Worm (Caenorhabditis elegans) whole organism, L3 larva: ENCODE results near the gene sri-61.

ENCODE experiments used
- R02D3.7 ChIP-seq: fragments of 150-350 bp; optimal IDR thresholded peaks from 2 replicates; lab custom pipeline; 2014; ENCODE audit warnings: missing biosample characterization, missing genetic modification characterization
- aly-2 ChIP-seq: fragments of 150-350 bp; optimal IDR thresholded peaks from 2 replicates; lab custom pipeline; 2014; ENCODE audit warnings: missing biosample characterization, missing genetic modification characterization
- ceh-28 ChIP-seq: fragments of 150-350 bp; optimal IDR thresholded peaks from 2 replicates; lab custom pipeline; 2014; ENCODE audit warnings: missing biosample characterization, missing genetic modification reagents, missing genetic modification characterization
- ceh-82 ChIP-seq: fragments of 150-350 bp; optimal IDR thresholded peaks from 2 replicates; lab custom pipeline; 2014; ENCODE audit warnings: missing biosample characterization, missing genetic modification characterization
- ceh-9 ChIP-seq: sonication (generic microtip); optimal IDR thresholded peaks from 2 replicates; lab custom pipeline; 2018; ENCODE audit warnings: missing biosample characterization, missing genetic modification characterization
- daf-12 ChIP-seq: fragments of 150-350 bp; optimal IDR thresholded peaks from 2 replicates; lab custom pipeline; 2014; ENCODE audit warnings: missing biosample characterization, missing genetic modification reagents, missing genetic modification characterization
- egl-5 ChIP-seq: fragments of 150-350 bp; optimal IDR thresholded peaks from 2 replicates; lab custom pipeline; 2017; ENCODE audit warnings: missing biosample characterization, missing genetic modification reagents, missing genetic modification characterization, inconsistent platforms
- elt-1 ChIP-seq: fragments of 150-350 bp; optimal IDR thresholded peaks from 2 replicates; lab custom pipeline; 2014; ENCODE audit warnings: missing biosample characterization, missing genetic modification characterization
- elt-2 ChIP-seq: sonication (generic microtip); optimal IDR thresholded peaks from 2 replicates; lab custom pipeline; 2016; ENCODE audit warnings: missing genetic modification reagents, mild to moderate bottlenecking, missing genetic modification characterization, missing compliant biosample characterization
- eor-1 ChIP-seq, 2 experiments: fragments of 150-350 bp; optimal IDR thresholded peaks; 2 replicates each; lab custom pipeline; 2014 to 2018; ENCODE audit warnings: missing biosample characterization in 2 of 2, missing genetic modification characterization in 2 of 2
- fkh-10 ChIP-seq: sonication (generic microtip); optimal IDR thresholded peaks from 2 replicates; lab custom pipeline; 2017; ENCODE audit warnings: missing biosample characterization, missing genetic modification reagents, missing genetic modification characterization
- fkh-2 ChIP-seq: fragments of 150-350 bp; optimal IDR thresholded peaks from 2 replicates; lab custom pipeline; 2014; ENCODE audit warnings: missing biosample characterization, missing genetic modification reagents, missing genetic modification characterization
- fos-1 ChIP-seq: fragments of 150-350 bp; optimal IDR thresholded peaks from 2 replicates; lab custom pipeline; 2014; ENCODE audit warnings: missing biosample characterization, missing genetic modification characterization
- hmg-11 ChIP-seq: sonication (generic microtip); optimal IDR thresholded peaks from 2 replicates; lab custom pipeline; 2016; ENCODE audit warnings: missing genetic modification characterization, missing compliant biosample characterization
- jun-1 ChIP-seq: fragments of 150-350 bp; optimal IDR thresholded peaks from 2 replicates; lab custom pipeline; 2014; ENCODE audit warnings: missing biosample characterization, missing genetic modification reagents, missing genetic modification characterization
- lin-15B ChIP-seq: fragments of 150-350 bp; optimal IDR thresholded peaks from 2 replicates; lab custom pipeline; 2014; ENCODE audit warnings: missing biosample characterization, missing genetic modification characterization
- lsy-12 ChIP-seq: sonication (generic microtip); optimal IDR thresholded peaks from 2 replicates; lab custom pipeline; 2016; ENCODE audit warnings: mild to moderate bottlenecking, missing genetic modification characterization, missing compliant biosample characterization
- mdl-1 ChIP-seq: fragments of 150-350 bp; optimal IDR thresholded peaks from 2 replicates; lab custom pipeline; 2014; ENCODE audit warnings: missing biosample characterization, missing genetic modification characterization
- nfya-1 ChIP-seq: sonication (generic microtip); optimal IDR thresholded peaks from 2 replicates; lab custom pipeline; 2017; ENCODE audit warnings: missing genetic modification characterization, mild to moderate bottlenecking, missing compliant biosample characterization, antibody characterized with exemption, moderate library complexity; ENCODE audit not compliant: insufficient read depth
- nhr-11 ChIP-seq: fragments of 150-350 bp; optimal IDR thresholded peaks from 2 replicates; lab custom pipeline; 2014; ENCODE audit warnings: missing biosample characterization, missing genetic modification characterization
- nhr-237 ChIP-seq: fragments of 150-350 bp; optimal IDR thresholded peaks from 2 replicates; lab custom pipeline; 2014; ENCODE audit warnings: missing biosample characterization, missing genetic modification characterization
- nhr-25 ChIP-seq: sonication (generic microtip); optimal IDR thresholded peaks from 2 replicates; lab custom pipeline; 2017; ENCODE audit warnings: missing biosample characterization, missing genetic modification characterization
- nhr-43 ChIP-seq: sonication (generic microtip); optimal IDR thresholded peaks from 2 replicates; lab custom pipeline; 2016; ENCODE audit warnings: mild to moderate bottlenecking, missing genetic modification characterization, missing compliant biosample characterization; ENCODE audit not compliant: poor library complexity, severe bottlenecking
- nhr-76 ChIP-seq: fragments of 150-350 bp; sonication (generic microtip); optimal IDR thresholded peaks from 5 replicates; lab custom pipeline; 2014; ENCODE audit warnings: missing biosample characterization, missing genetic modification characterization
- pha-4 ChIP-seq: fragments of 150-350 bp; optimal IDR thresholded peaks from 2 replicates; lab custom pipeline; 2014; ENCODE audit warnings: missing biosample characterization, missing genetic modification reagents, missing genetic modification characterization
- pqm-1 ChIP-seq: fragments of 150-350 bp; optimal IDR thresholded peaks from 2 replicates; lab custom pipeline; 2017; ENCODE audit warnings: missing biosample characterization, missing genetic modification characterization, inconsistent platforms
- sea-2 ChIP-seq: fragments of 150-350 bp; sonication (generic microtip); optimal IDR thresholded peaks from 4 replicates; lab custom pipeline; 2014; ENCODE audit warnings: missing biosample characterization, missing genetic modification reagents, missing genetic modification characterization
- snpc-4 ChIP-seq: fragments of 150-350 bp; optimal IDR thresholded peaks from 2 replicates; lab custom pipeline; 2014; ENCODE audit warnings: missing biosample characterization, missing genetic modification characterization
- tbx-2 ChIP-seq: sonication (generic microtip); optimal IDR thresholded peaks from 2 replicates; lab custom pipeline; 2016; ENCODE audit warnings: mild to moderate bottlenecking, missing genetic modification characterization, missing compliant biosample characterization
- unc-62 ChIP-seq: fragments of 150-350 bp; sonication (generic microtip); optimal IDR thresholded peaks from 4 replicates; lab custom pipeline; 2014; ENCODE audit warnings: missing biosample characterization, missing genetic modification reagents, missing genetic modification characterization
- zag-1 ChIP-seq: fragments of 150-350 bp; optimal IDR thresholded peaks from 2 replicates; lab custom pipeline; 2014; ENCODE audit warnings: missing biosample characterization, missing genetic modification characterization

sri-61 gene

ce11 chrII:2747956-2748621, 48.0 kb upstream of the sri-61 start (continued):
- TF ChIP-seq fos-1 (tag; lab: Kevin White, UChicago) = no peak

- TF ChIP-seq nfya-1 (tag; lab: Kevin White, UChicago) = no peak
- TF ChIP-seq, all 47 proteins: peak for 0
Measured at ce11 chrII:2742251-2742650, 42.1 kb upstream of the sri-61 start, which contains the start of gene T05A8.7. Gene T05A8.7, minus strand, starts transcription at chrII:2742351.

ce11 chrII:2741405-2741804, 41.3 kb upstream of the sri-61 start:
- TF ChIP-seq zag-1 (no peak), unc-62 (GFP tag; lab: Kevin White, UChicago) (no peak), mdl-1 (tag; lab: Kevin White, UChicago) (no peak), ceh-9 (tag; lab: Kevin White, UChicago) (no peak), snpc-4 (tag; lab: Kevin White, UChicago) (no peak)

ce11 chrII:2739619-2740018, 39.5 kb upstream of the sri-61 start, which contains the start of gene T05A8.6:
Gene T05A8.6, minus strand, starts transcription at chrII:2739719.
- TF ChIP-seq daf-12 (tag; lab: Kevin White, UChicago) = no peak
- TF ChIP-seq mdl-1 (tag; lab: Kevin White, UChicago) = no peak
- TF ChIP-seq tbx-2 (tag; lab: Kevin White, UChicago) = no peak
- TF ChIP-seq nhr-43 (tag; lab: Kevin White, UChicago) = no peak
- no peak for TF ChIP-seq eor-1 (tag; optimal IDR thresholded peaks at IDR 0.05; lab: Kevin White, UChicago)
- TF ChIP-seq elt-2 (tag; lab: Kevin White, UChicago) = no peak
- no peak for TF ChIP-seq ceh-82 (tag; lab: Kevin White, UChicago)
- TF ChIP-seq nhr-76 = no peak
- TF ChIP-seq elt-1 (tag; lab: Kevin White, UChicago) = no peak
- no peak for TF ChIP-seq fkh-2 (tag; lab: Kevin White, UChicago)
- TF ChIP-seq ceh-28 = no peak
- TF ChIP-seq ceh-9 (tag; lab: Kevin White, UChicago) = no peak
- TF ChIP-seq lin-15B (tag; lab: Kevin White, UChicago) = no peak
- TF ChIP-seq sea-2 (GFP tag; lab: Kevin White, UChicago) = no peak
- TF ChIP-seq, all 47 proteins: peak for 0

- TF ChIP-seq R02D3.7 (tag; lab: Kevin White, UChicago) (no peak), lsy-12 (tag; lab: Kevin White, UChicago) (no peak), hmg-11 (tag; lab: Kevin White, UChicago) (no peak), fkh-10 (GFP tag; lab: Kevin White, UChicago) (no peak)
- TF ChIP-seq, all 47 proteins: peak for 0
Measured at ce11 chrII:2736938-2737337, 36.8 kb upstream of the sri-61 start.

ce11 chrII:2736156-2736728, 36.1 kb upstream of the sri-61 start, which contains the start of gene T05A8.8:
Gene T05A8.8, plus strand, starts transcription at chrII:2736678.
- TF ChIP-seq snpc-4 (tag; lab: Kevin White, UChicago) (no peak), nhr-11 (tag; lab: Kevin White, UChicago) (no peak), tbx-2 (tag; lab: Kevin White, UChicago) (no peak), fkh-2 (tag; lab: Kevin White, UChicago) (no peak), ceh-28 (no peak), pha-4 (tag; lab: Kevin White, UChicago) (no peak), unc-62 (GFP tag; lab: Kevin White, UChicago) (no peak), R02D3.7 (tag; lab: Kevin White, UChicago) (no peak), nhr-237 (tag; lab: Kevin White, UChicago) (no peak), fos-1 (tag; lab: Kevin White, UChicago) (no peak), jun-1 (tag; lab: Kevin White, UChicago) (no peak), aly-2 (tag; lab: Kevin White, UChicago) (no peak), ceh-82 (tag; lab: Kevin White, UChicago) (no peak), lin-15B (tag; lab: Kevin White, UChicago) (no peak), zag-1 (no peak), egl-5 (tag; lab: Kevin White, UChicago) (no peak), pqm-1 (tag; lab: Kevin White, UChicago) (no peak), nhr-25 (tag; lab: Kevin White, UChicago) (no peak)
